Worm (Caenorhabditis elegans): Measurements from ENCODE around the gene C05E4.12.

The C05E4.12 gene

DNA sequence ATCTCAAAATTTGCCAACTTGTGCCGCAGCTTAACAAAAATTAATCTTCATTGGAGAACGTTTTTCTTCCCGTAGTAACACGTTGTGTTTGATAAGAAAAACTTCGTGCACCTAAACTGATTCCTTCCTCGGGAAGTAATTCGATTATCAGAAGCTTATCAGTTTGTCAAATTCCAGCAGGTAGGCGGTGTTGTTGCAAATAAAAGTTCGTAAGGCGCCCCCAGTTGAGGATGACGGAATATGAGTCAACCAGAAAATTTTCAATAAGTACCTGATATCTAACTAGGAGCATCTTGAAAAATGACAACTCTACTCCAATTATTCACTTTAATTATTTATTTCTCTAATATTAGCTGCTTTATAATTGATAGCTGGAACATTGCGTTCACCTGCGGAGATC is 20.0 kb downstream of the C05E4.12 start, which contains the start of gene C05E4.7:
Gene C05E4.7 (plus strand): TSS at position 301 of the 400 bp plus-strand sequence.
- TF ChIP-seq ets-7 (tag; optimal IDR thresholded peaks at IDR 0.05) (no peak), tra-4 (tag; optimal IDR thresholded peaks at IDR 0.05) (no peak), ama-1 (optimal IDR thresholded peaks at IDR 0.05) (no peak), hmg-4 (GFP tag; optimal IDR thresholded peaks at IDR 0.05) (no peak), pes-1 (GFP tag; IDR thresholded peaks at IDR 0.05) (no peak), aly-1 (tag; optimal IDR thresholded peaks at IDR 0.05) (no peak), hnd-1 (tag; optimal IDR thresholded peaks at IDR 0.05) (no peak), scrt-1 (GFP tag; IDR thresholded peaks at IDR 0.05) (no peak), flt-1 (GFP tag; IDR thresholded peaks at IDR 0.05) (no peak), ceh-13 (GFP tag; optimal IDR thresholded peaks at IDR 0.05) (no peak), B0310.2 (tag; optimal IDR thresholded peaks at IDR 0.05) (no peak), ceh-36 (tag; optimal IDR thresholded peaks at IDR 0.05) (no peak), tbx-11 (GFP tag; IDR thresholded peaks at IDR 0.05) (no peak), F13C5.2 (tag; optimal IDR thresholded peaks at IDR 0.05) (no peak), hmbx-1 (tag; optimal IDR thresholded peaks at IDR 0.05) (no peak), tbx-37 (GFP tag; conservative IDR thresholded peaks at IDR 0.05) (no peak), sea-1 (GFP tag; conservative IDR thresholded peaks at IDR 0.05) (no peak)

DNA sequence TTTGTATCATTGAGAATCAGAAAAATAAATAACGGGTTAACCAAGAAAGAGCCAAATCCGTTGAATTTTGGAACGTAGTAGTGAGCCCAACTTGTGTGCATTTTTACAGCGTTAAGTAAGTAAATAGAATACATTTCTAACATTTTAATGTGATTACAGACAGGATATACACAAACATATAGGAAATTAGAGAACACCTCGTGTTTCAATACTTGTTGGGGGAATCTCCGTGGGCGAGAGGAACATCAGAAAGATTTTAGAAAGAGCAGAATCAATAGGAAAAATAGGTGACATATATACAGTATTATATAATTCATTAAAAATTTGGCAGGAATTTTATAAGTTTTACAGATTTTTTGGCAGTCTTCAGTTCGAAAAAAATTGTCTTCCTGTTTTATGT is 23.0 kb downstream of the C05E4.12 start, which contains the start of gene srj-24:
Gene srj-24 (minus strand): TSS at position 101 of the 400 bp plus-strand sequence.
- TF ChIP-seq scrt-1 (GFP tag; IDR thresholded peaks at IDR 0.05) (no peak), flt-1 (GFP tag; IDR thresholded peaks at IDR 0.05) (no peak), hnd-1 (tag; optimal IDR thresholded peaks at IDR 0.05) (no peak)

DNA sequence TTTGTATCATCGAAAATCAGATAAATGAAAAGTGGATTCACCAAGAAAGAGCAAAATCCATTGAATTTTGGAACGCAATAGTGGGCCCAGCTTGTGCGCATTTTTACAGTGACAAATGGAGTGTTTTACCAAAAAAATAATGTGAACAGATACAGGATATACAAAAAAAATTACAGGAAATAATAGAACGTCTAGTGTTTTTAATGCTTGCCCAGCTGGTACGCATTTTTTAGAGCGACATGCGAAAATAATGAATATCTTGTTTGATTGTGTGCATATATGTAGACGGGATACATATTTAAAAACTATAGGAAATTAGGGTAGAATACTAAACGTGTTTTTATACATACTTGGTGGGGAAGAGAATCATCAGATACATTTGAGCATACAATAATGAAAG is 25.6 kb downstream of the C05E4.12 start, which contains the start of gene srj-25:
Gene srj-25 (minus strand): TSS at position 101 of the 400 bp plus-strand sequence.
- TF ChIP-seq ets-7 (tag; optimal IDR thresholded peaks at IDR 0.05) (no peak), scrt-1 (GFP tag; IDR thresholded peaks at IDR 0.05) (no peak), sea-1 (GFP tag; conservative IDR thresholded peaks at IDR 0.05) (no peak), B0310.2 (tag; optimal IDR thresholded peaks at IDR 0.05) (no peak), ama-1 (optimal IDR thresholded peaks at IDR 0.05) (no peak), tra-4 (tag; optimal IDR thresholded peaks at IDR 0.05) (no peak), tbx-37 (GFP tag; conservative IDR thresholded peaks at IDR 0.05) (no peak), ceh-36 (tag; optimal IDR thresholded peaks at IDR 0.05) (no peak), hnd-1 (tag; optimal IDR thresholded peaks at IDR 0.05) (no peak), aly-1 (tag; optimal IDR thresholded peaks at IDR 0.05) (no peak)

DNA sequence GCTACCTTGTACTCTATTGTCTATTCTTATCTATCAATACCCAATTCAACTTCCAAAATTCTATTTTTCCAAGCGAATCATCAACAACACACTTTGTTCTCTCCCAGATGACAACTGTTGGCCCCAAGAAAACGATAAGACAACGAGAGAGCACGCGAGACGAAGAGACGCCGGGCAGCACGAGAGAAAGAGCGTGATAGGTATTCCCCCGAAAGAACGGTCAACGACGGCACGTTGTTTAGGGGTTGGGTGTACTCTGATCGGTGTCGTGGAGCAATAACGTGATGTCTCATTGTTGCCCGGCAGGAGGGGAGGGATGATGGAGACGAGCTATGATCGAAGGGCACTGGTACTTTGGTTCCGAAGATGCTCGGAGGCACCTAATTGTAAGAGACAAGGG is 30.5 kb downstream of the C05E4.12 start:
- TF ChIP-seq pes-1 (GFP tag; IDR thresholded peaks at IDR 0.05) = no peak

DNA sequence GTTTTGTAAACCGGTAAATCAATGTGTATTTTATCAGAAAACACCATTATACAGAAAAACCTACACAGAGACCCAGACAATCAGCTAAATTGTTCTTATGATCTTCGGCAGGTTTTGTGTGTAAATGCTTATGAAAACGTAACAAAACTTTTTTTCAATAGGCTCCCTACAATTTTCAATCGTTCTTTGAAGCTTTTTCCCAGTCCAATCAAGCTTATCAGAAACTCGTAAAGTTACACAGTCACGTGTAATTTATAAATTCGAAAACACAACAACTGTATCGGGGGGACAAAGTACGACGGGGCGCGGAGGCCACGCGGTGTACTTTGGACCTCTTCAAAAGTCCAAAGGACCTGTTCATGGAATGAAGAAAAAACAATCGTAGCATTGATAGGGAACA is 31.6 kb downstream of the C05E4.12 start:
- no peak for TF ChIP-seq tbx-37 (GFP tag; conservative IDR thresholded peaks at IDR 0.05)
- no peak for TF ChIP-seq sea-1 (GFP tag; conservative IDR thresholded peaks at IDR 0.05)
- no peak for TF ChIP-seq scrt-1 (GFP tag; IDR thresholded peaks at IDR 0.05)
- no peak for TF ChIP-seq hmg-4 (GFP tag; optimal IDR thresholded peaks at IDR 0.05)

DNA sequence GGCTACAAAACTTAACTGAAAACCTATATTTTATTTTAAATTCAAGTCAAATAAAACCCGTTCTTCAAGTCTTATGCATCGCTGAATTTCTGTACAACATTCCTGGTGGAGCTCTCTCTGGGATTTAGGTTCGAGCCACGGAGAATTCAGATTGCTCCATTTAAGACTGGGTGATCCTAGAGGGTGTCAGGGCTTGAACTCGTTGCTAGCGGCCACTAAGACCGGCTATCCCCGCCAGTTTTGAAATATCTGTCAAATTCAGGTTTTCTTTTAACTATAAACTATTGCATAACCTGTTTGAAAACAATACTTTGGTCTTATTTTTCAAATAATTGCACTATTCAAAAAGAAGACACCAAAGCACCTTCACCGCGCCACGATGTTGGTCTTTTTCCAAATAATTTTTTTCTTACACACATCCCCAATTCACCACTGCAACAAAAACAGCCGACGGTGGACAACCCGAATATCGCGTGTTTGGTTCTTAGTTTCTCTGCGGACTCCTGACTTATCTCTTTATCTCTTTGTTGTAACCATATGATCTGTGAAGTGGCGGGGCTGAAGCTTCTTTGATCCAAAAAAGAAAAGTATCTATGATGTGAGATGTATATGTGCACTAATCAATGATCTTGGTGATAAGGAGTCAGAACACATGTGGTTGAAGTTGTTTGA is 32.8 kb downstream of the C05E4.12 start:
- TF ChIP-seq hnd-1 (tag; optimal IDR thresholded peaks at IDR 0.05) (no peak), pes-1 (GFP tag; IDR thresholded peaks at IDR 0.05) (no peak), ceh-13 (GFP tag; optimal IDR thresholded peaks at IDR 0.05) (no peak), aly-1 (tag; optimal IDR thresholded peaks at IDR 0.05) (no peak), sea-1 (GFP tag; conservative IDR thresholded peaks at IDR 0.05) (no peak), ama-1 (optimal IDR thresholded peaks at IDR 0.05) (no peak), tbx-11 (GFP tag; IDR thresholded peaks at IDR 0.05) (no peak), flt-1 (GFP tag; IDR thresholded peaks at IDR 0.05) (no peak), B0310.2 (tag; optimal IDR thresholded peaks at IDR 0.05) (no peak), hmbx-1 (tag; optimal IDR thresholded peaks at IDR 0.05) (no peak), F13C5.2 (tag; optimal IDR thresholded peaks at IDR 0.05) (no peak), tbx-37 (GFP tag; conservative IDR thresholded peaks at IDR 0.05) (no peak), ets-7 (tag; optimal IDR thresholded peaks at IDR 0.05) (no peak), ceh-36 (tag; optimal IDR thresholded peaks at IDR 0.05) (no peak), hmg-4 (GFP tag; optimal IDR thresholded peaks at IDR 0.05) (no peak), tra-4 (tag; optimal IDR thresholded peaks at IDR 0.05) (no peak), scrt-1 (GFP tag; IDR thresholded peaks at IDR 0.05) (no peak)

DNA sequence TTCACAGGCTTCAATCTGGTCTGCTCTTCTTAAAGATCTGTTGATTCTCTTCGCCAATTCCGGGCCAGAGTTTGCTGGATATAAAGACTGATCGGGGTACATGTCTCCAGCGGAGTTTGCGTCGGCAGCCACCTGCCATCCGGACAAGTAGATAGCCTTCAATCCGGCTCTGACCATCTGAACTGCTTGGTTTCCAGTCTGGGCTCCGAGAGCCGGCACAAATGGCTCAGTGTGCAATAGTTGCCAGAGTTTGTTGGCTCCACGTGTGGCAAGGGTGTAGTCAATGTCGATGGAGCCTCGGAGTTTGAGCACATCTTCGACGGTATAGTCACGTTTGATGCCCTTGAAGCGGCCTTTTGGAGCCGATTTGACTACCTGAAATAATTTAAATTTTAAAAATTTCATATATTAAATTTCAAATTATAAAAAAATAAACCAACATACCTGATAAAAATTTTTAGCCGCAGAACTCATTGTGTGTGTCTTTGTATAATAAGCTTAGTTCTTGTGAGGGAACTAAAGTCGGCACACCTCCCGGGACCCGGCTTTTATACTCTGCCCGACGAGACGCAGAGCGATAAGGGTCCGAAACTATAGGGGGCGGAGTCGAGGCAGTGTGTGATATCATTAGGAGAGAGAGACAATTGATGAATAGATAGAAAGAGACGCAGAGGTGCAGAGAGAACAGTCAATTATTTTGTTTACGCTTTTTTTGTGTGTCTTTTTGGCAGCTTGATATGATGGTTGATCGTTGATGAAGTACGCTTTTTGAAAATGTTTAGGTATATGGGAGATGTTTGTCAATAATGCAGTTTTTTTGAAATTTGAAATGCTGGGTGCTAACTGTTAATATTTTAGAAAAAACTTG is 34.1 kb downstream of the C05E4.12 start, which contains the start of the genes icl-1 and srh-2:
Gene icl-1 (minus strand): TSS at position 521 of the 868 bp plus-strand sequence.
Gene srh-2 (plus strand): TSS at position 818 of the 868 bp plus-strand sequence.
- no peak for TF ChIP-seq hnd-1 (tag; optimal IDR thresholded peaks at IDR 0.05)
- no peak for TF ChIP-seq hmbx-1 (tag; optimal IDR thresholded peaks at IDR 0.05)
- no peak for TF ChIP-seq F13C5.2 (tag; optimal IDR thresholded peaks at IDR 0.05)
- no peak for TF ChIP-seq flt-1 (GFP tag; IDR thresholded peaks at IDR 0.05)
- no peak for TF ChIP-seq aly-1 (tag; optimal IDR thresholded peaks at IDR 0.05)
- TF ChIP-seq ceh-36 (tag; optimal IDR thresholded peaks at IDR 0.05) = no peak
- no peak for TF ChIP-seq tbx-37 (GFP tag; conservative IDR thresholded peaks at IDR 0.05)
- no peak for TF ChIP-seq B0310.2 (tag; optimal IDR thresholded peaks at IDR 0.05)
- no peak for TF ChIP-seq tra-4 (tag; optimal IDR thresholded peaks at IDR 0.05)
- TF ChIP-seq pes-1 (GFP tag; IDR thresholded peaks at IDR 0.05) = no peak
- TF ChIP-seq ceh-13 (GFP tag; optimal IDR thresholded peaks at IDR 0.05) = no peak
- no peak for TF ChIP-seq ama-1 (optimal IDR thresholded peaks at IDR 0.05)
- TF ChIP-seq sea-1 (GFP tag; conservative IDR thresholded peaks at IDR 0.05) = no peak
- TF ChIP-seq tbx-11 (GFP tag; IDR thresholded peaks at IDR 0.05) = no peak
- TF ChIP-seq scrt-1 (GFP tag; IDR thresholded peaks at IDR 0.05) = no peak
- no peak for TF ChIP-seq ets-7 (tag; optimal IDR thresholded peaks at IDR 0.05)
- TF ChIP-seq hmg-4 (GFP tag; optimal IDR thresholded peaks at IDR 0.05) = no peak

All from whole organism, early embryonic.